Worm (Caenorhabditis elegans) whole organism, L4 larva: ENCODE results near the gene nep-13.

Experiments used
- D1046.2 ChIP-seq: fragments of 200-800 bp; sonication (Bioruptor generic); IDR thresholded peaks from 2 replicates; pipeline ENCODE4 v1.3.6; 2022; ENCODE audit warnings: missing genetic modification characterization, missing compliant biosample characterization
- F26F4.8 ChIP-seq: fragments of 200-800 bp; sonication (Bioruptor generic); conservative IDR thresholded peaks from 2 replicates; pipeline ENCODE4 v1.3.6; 2022; ENCODE audit warnings: missing genetic modification characterization, missing compliant biosample characterization
- F44E2.7 ChIP-seq: fragments of 200-800 bp; sonication (Bioruptor generic); IDR thresholded peaks from 2 replicates; pipeline ENCODE4 v2.1.2; 2022; ENCODE audit warnings: missing genetic modification characterization, missing compliant biosample characterization
- F49E8.2 ChIP-seq: sonication (generic microtip); optimal IDR thresholded peaks from 2 replicates; lab custom pipeline; 2016; ENCODE audit warnings: missing compliant biosample characterization, mild to moderate bottlenecking, missing genetic modification characterization, borderline replicate concordance
- R02D3.7 ChIP-seq: fragments of 150-350 bp; sonication (generic microtip); optimal IDR thresholded peaks from 3 replicates; lab custom pipeline; 2014; ENCODE audit warnings: missing biosample characterization, missing genetic modification characterization
- Y105C5A.15 ChIP-seq: fragments of 200-800 bp; sonication (Bioruptor generic); IDR thresholded peaks from 2 replicates; pipeline ENCODE4 v1.3.6; 2022; ENCODE audit warnings: missing genetic modification characterization, missing compliant biosample characterization
- Y5F2A.4 ChIP-seq: fragments of 200-800 bp; sonication (Bioruptor generic); optimal IDR thresholded peaks from 2 replicates; lab custom pipeline; 2018; ENCODE audit warnings: mild to moderate bottlenecking, missing genetic modification characterization, missing compliant biosample characterization
- ama-1 ChIP-seq: fragments of 150-350 bp; optimal IDR thresholded peaks from 2 replicates; lab custom pipeline; 2014; ENCODE audit warnings: inconsistent platforms, mixed read lengths
- ceh-28 ChIP-seq: fragments of 150-350 bp; optimal IDR thresholded peaks from 2 replicates; lab custom pipeline; 2014; ENCODE audit warnings: missing biosample characterization, missing genetic modification reagents, missing genetic modification characterization
- ceh-62 ChIP-seq: sonication (generic microtip); optimal IDR thresholded peaks from 2 replicates; lab custom pipeline; 2017; ENCODE audit warnings: missing biosample characterization, missing genetic modification characterization
- daf-16 ChIP-seq, 3 experiments: sonication (generic microtip); optimal IDR thresholded peaks; 2 replicates each; lab custom pipeline; 2016 to 2017; ENCODE audit warnings: missing genetic modification characterization in 3 of 3, missing genetic modification reagents in 3 of 3, mild to moderate bottlenecking in 2 of 3, missing compliant biosample characterization in 2 of 3, missing biosample characterization in 1 of 3, moderate library complexity in 1 of 3
- daf-8 ChIP-seq: fragments of 200-800 bp; sonication (Bioruptor generic); IDR thresholded peaks from 2 replicates; pipeline ENCODE4 v1.3.6; 2022; ENCODE audit warnings: missing genetic modification characterization, missing compliant biosample characterization
- dmd-6 ChIP-seq: fragments of 200-800 bp; sonication (Bioruptor generic); IDR thresholded peaks from 2 replicates; pipeline ENCODE4 v1.3.6; 2022; ENCODE audit warnings: missing genetic modification reagents, missing genetic modification characterization, missing compliant biosample characterization
- dmd-8 ChIP-seq: fragments of 200-800 bp; sonication (Bioruptor generic); IDR thresholded peaks from 2 replicates; pipeline ENCODE4 v1.3.6; 2022; ENCODE audit warnings: missing genetic modification characterization, missing compliant biosample characterization
- dpl-1 ChIP-seq: fragments of 150-350 bp; optimal IDR thresholded peaks from 2 replicates; lab custom pipeline; 2014; ENCODE audit warnings: missing biosample characterization, missing genetic modification reagents, missing genetic modification characterization
- duxl-1 ChIP-seq: sonication (generic microtip); optimal IDR thresholded peaks from 2 replicates; lab custom pipeline; 2016; ENCODE audit warnings: mild to moderate bottlenecking, missing genetic modification characterization, moderate library complexity, missing compliant biosample characterization; ENCODE audit not compliant: poor library complexity
- dve-1 ChIP-seq: sonication (generic microtip); optimal IDR thresholded peaks from 2 replicates; lab custom pipeline; 2017; ENCODE audit warnings: antibody characterized with exemption, mild to moderate bottlenecking, missing genetic modification characterization, missing compliant biosample characterization; ENCODE audit not compliant: insufficient read depth
- fkh-10 ChIP-seq: fragments of 150-350 bp; optimal IDR thresholded peaks from 2 replicates; lab custom pipeline; 2014; ENCODE audit warnings: missing biosample characterization, missing genetic modification reagents, missing genetic modification characterization
- fos-1 ChIP-seq: fragments of 150-350 bp; optimal IDR thresholded peaks from 2 replicates; lab custom pipeline; 2014; ENCODE audit warnings: missing biosample characterization, missing genetic modification characterization
- hlh-30 ChIP-seq: sonication (generic microtip); optimal IDR thresholded peaks from 2 replicates; lab custom pipeline; 2017; ENCODE audit warnings: antibody characterized with exemption, mild to moderate bottlenecking, missing genetic modification characterization, missing compliant biosample characterization; ENCODE audit not compliant: insufficient read depth
- jun-1 ChIP-seq: fragments of 150-350 bp; optimal IDR thresholded peaks from 2 replicates; lab custom pipeline; 2014; ENCODE audit warnings: missing biosample characterization, missing genetic modification reagents, missing genetic modification characterization
- lin-1 ChIP-seq: fragments of 200-800 bp; sonication (Bioruptor generic); IDR thresholded peaks from 2 replicates; pipeline ENCODE4 v1.3.6; 2022; ENCODE audit warnings: missing genetic modification reagents, missing genetic modification characterization, missing compliant biosample characterization
- lin-13 ChIP-seq: fragments of 150-350 bp; optimal IDR thresholded peaks from 2 replicates; lab custom pipeline; 2014; ENCODE audit warnings: missing biosample characterization, missing genetic modification reagents, missing genetic modification characterization
- lin-29 ChIP-seq: fragments of 200-800 bp; sonication (Bioruptor generic); IDR thresholded peaks from 2 replicates; pipeline ENCODE4 v1.3.6; 2022; ENCODE audit warnings: missing genetic modification reagents, missing genetic modification characterization, missing compliant biosample characterization
- lin-38 ChIP-seq: fragments of 200-800 bp; sonication (Bioruptor generic); IDR thresholded peaks from 2 replicates; pipeline ENCODE4 v1.3.6; 2022; ENCODE audit warnings: missing genetic modification reagents, missing genetic modification characterization, missing compliant biosample characterization
- lir-3 ChIP-seq: sonication (generic microtip); optimal IDR thresholded peaks from 2 replicates; lab custom pipeline; 2016; ENCODE audit warnings: mild to moderate bottlenecking, missing genetic modification characterization, missing compliant biosample characterization
- lsy-2 ChIP-seq, 2 experiments: fragments of 150-350 bp in 1 of 2; sonication (generic microtip) in 1 of 2; optimal IDR thresholded peaks; 2 replicates each; lab custom pipeline; 2014 to 2017; ENCODE audit warnings: missing biosample characterization in 2 of 2, missing genetic modification characterization in 2 of 2
- mes-2 ChIP-seq: sonication (generic microtip); optimal IDR thresholded peaks from 2 replicates; lab custom pipeline; 2016; ENCODE audit warnings: missing genotype, mild to moderate bottlenecking, missing genetic modification characterization, missing compliant biosample characterization; ENCODE audit not compliant: poor library complexity, severe bottlenecking
- mxl-3 ChIP-seq: fragments of 200-800 bp; sonication (Bioruptor generic); optimal IDR thresholded peaks from 2 replicates; lab custom pipeline; 2018; ENCODE audit warnings: mild to moderate bottlenecking, missing genetic modification characterization, missing compliant biosample characterization
- nhr-102 ChIP-seq: sonication (generic microtip); optimal IDR thresholded peaks from 2 replicates; lab custom pipeline; 2016; ENCODE audit warnings: mild to moderate bottlenecking, missing genetic modification characterization, moderate library complexity, missing compliant biosample characterization
- nhr-11 ChIP-seq: fragments of 150-350 bp; optimal IDR thresholded peaks from 2 replicates; lab custom pipeline; 2014; ENCODE audit warnings: missing biosample characterization, missing genetic modification characterization
- nhr-237 ChIP-seq: sonication (generic microtip); optimal IDR thresholded peaks from 2 replicates; lab custom pipeline; 2017; ENCODE audit warnings: missing biosample characterization, missing genetic modification characterization
- nhr-28 ChIP-seq: fragments of 150-350 bp; optimal IDR thresholded peaks from 2 replicates; lab custom pipeline; 2014; ENCODE audit warnings: missing biosample characterization, missing genetic modification characterization
- nhr-48 ChIP-seq: sonication (generic microtip); optimal IDR thresholded peaks from 2 replicates; lab custom pipeline; 2016; ENCODE audit warnings: mild to moderate bottlenecking, missing genetic modification characterization, missing compliant biosample characterization
- nhr-77 ChIP-seq: fragments of 150-350 bp; optimal IDR thresholded peaks from 2 replicates; lab custom pipeline; 2014; ENCODE audit warnings: missing biosample characterization, missing genetic modification characterization
- saeg-2 ChIP-seq: fragments of 200-800 bp; sonication (Bioruptor generic); IDR thresholded peaks from 2 replicates; pipeline ENCODE4 v1.3.6; 2022; ENCODE audit warnings: missing genetic modification reagents, missing genetic modification characterization, missing compliant biosample characterization
- set-16 ChIP-seq: fragments of 200-800 bp; sonication (Bioruptor generic); IDR thresholded peaks from 2 replicates; pipeline ENCODE4 v1.3.6; 2022; ENCODE audit warnings: missing genetic modification reagents, missing genetic modification characterization, missing compliant biosample characterization
- skn-1 ChIP-seq: fragments of 150-350 bp; optimal IDR thresholded peaks from 2 replicates; lab custom pipeline; 2014; ENCODE audit warnings: missing biosample characterization, missing genetic modification characterization
- snpc-1.2 ChIP-seq: fragments of 200-800 bp; sonication (Bioruptor generic); IDR thresholded peaks from 2 replicates; pipeline ENCODE4 v1.3.6; 2022; ENCODE audit warnings: missing genetic modification reagents, missing genetic modification characterization, missing compliant biosample characterization
- snpc-4 ChIP-seq: fragments of 150-350 bp; optimal IDR thresholded peaks from 2 replicates; lab custom pipeline; 2014; ENCODE audit warnings: missing biosample characterization, missing genetic modification characterization
- tag-97 ChIP-seq: fragments of 200-800 bp; sonication (Bioruptor generic); IDR thresholded peaks from 2 replicates; pipeline ENCODE4 v1.3.6; 2022; ENCODE audit warnings: missing genetic modification characterization, missing compliant biosample characterization
- tra-1 ChIP-seq: fragments of 200-800 bp; sonication (Bioruptor generic); IDR thresholded peaks from 2 replicates; pipeline ENCODE4 v1.3.6; 2022; ENCODE audit warnings: missing genetic modification reagents, missing genetic modification characterization, missing compliant biosample characterization
- vab-7 ChIP-seq: fragments of 200-800 bp; sonication (Bioruptor generic); IDR thresholded peaks from 2 replicates; pipeline ENCODE4 v1.3.6; 2022; ENCODE audit warnings: missing genetic modification reagents, missing genetic modification characterization, missing compliant biosample characterization
- zag-1 ChIP-seq: fragments of 150-350 bp; optimal IDR thresholded peaks from 2 replicates; lab custom pipeline; 2014; ENCODE audit warnings: missing biosample characterization, missing genetic modification characterization
- zfp-3 ChIP-seq: fragments of 200-800 bp; sonication (Bioruptor generic); conservative IDR thresholded peaks from 2 replicates; pipeline ENCODE4 v1.3.6; 2022; ENCODE audit warnings: missing genetic modification reagents, missing genetic modification characterization, missing compliant biosample characterization
- zip-2 ChIP-seq: fragments of 150-350 bp; optimal IDR thresholded peaks from 2 replicates; lab custom pipeline; 2014; ENCODE audit warnings: missing biosample characterization, missing genetic modification characterization
- ztf-7 ChIP-seq: fragments of 150-350 bp; optimal IDR thresholded peaks from 2 replicates; lab custom pipeline; 2014; ENCODE audit warnings: missing biosample characterization, missing genetic modification characterization

The nep-13 gene

DNA sequence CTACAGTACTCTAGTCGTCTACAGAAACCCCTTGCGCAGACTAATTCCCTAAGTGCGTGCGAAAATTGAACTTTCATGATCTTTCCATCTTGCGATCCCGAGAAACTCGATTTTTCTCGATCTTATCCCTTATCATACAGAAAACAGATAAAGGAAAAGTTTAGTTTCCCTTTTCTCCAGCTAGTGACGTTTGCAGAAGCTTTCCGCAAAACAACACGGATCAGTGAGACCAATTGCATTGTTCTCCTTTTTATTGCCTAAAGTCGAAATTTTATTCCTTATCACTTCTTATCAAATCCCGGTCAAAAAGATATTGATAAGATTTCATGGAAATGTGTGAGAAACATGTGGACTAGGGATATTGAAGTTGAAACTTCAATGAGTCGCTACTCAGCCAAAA lies 40.6 kb upstream of the nep-13 start:
- TF ChIP-seq daf-8 (GFP tag; lab: Robert Waterston, UW) = no peak
- TF ChIP-seq nhr-28 (tag; lab: Kevin White, UChicago) = peak; percentile 0
- TF ChIP-seq, all 104 proteins: peak for 1

DNA sequence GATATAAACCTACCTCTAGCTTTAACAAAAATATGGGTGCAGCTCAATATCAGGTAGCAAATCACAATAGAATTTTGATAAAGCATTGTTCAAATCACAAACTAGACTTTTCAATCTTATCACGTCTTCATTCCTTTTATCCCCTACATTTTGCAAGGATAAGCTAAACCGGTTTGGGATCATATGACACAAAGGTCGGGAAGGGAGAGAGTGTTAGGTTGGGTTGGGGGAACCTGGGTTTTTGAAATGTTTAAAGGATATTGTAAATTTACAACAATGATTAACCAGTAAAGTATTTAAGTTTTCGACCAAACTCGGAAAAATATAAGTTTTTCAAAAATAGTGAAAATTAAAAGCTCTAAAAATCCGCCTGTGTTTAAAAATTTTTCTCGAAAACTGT lies 38.4 kb upstream of the nep-13 start, which contains the start of gene C17F4.12:
Gene C17F4.12 (minus strand): TSS at position 101 of the 400 bp plus-strand sequence.
- TF ChIP-seq ama-1 (lab: Kevin White, UChicago) (no peak), mxl-3 (GFP tag; lab: Kevin White, UChicago) (no peak), ztf-7 (no peak), Y105C5A.15 (GFP tag; lab: Robert Waterston, UW) (no peak), daf-8 (GFP tag; lab: Robert Waterston, UW) (no peak), daf-16 (GFP tag; optimal IDR thresholded peaks at IDR 0.05; lab: Kevin White, UChicago) (no peak), daf-16 (tag; optimal IDR thresholded peaks at IDR 0.05; lab: Kevin White, UChicago) (no peak)

DNA sequence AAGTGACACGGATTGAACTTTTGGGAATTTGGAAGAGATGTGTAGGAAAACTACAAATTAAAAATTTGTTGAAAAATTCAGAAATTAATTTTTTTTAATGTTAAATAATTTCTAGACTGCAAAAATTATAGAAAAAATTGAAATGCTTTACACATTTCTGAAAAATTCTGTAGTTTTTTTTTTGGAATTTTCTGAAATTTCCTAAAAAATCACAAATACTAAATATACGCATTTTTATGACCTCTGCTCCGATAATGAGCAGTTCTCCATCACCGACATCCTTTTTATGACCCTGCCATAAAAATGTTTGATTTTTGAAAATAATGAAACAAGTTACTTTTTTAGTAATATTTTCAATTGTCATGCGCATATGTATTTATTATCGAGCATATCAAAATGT lies 37.7 kb upstream of the nep-13 start:
- TF ChIP-seq R02D3.7 (tag; lab: Kevin White, UChicago) (no peak), nhr-48 (tag; lab: Kevin White, UChicago) (no peak), Y5F2A.4 (GFP tag; lab: Kevin White, UChicago) (no peak), dmd-8 (GFP tag; lab: Robert Waterston, UW) (no peak), lin-13 (GFP tag; lab: Kevin White, UChicago) (no peak), dve-1 (tag; lab: Kevin White, UChicago) (peak; percentile 75), dmd-6 (GFP tag; lab: Robert Waterston, UW) (peak; percentile 58), dpl-1 (GFP tag; lab: Kevin White, UChicago) (no peak), duxl-1 (no peak), tag-97 (no peak), set-16 (GFP tag; lab: Robert Waterston, UW) (no peak), jun-1 (tag; lab: Kevin White, UChicago) (no peak), snpc-4 (tag; lab: Kevin White, UChicago) (no peak), zag-1 (no peak), snpc-1.2 (GFP tag; lab: Robert Waterston, UW) (no peak), tra-1 (GFP tag; lab: Robert Waterston, UW) (0 out of 2 replicates have a peak, but pooled peaks have one; percentile 27), lsy-2 (tag; optimal IDR thresholded peaks at IDR 0.05; lab: Kevin White, UChicago) (no peak), skn-1 (tag; lab: Kevin White, UChicago) (no peak), mes-2 (tag; lab: Kevin White, UChicago) (no peak), hlh-30 (tag; lab: Kevin White, UChicago) (no peak), ceh-28 (tag; lab: Kevin White, UChicago) (no peak), zfp-3 (GFP tag; lab: Robert Waterston, UW) (peak; percentile 62; the same call in 1 of the 2 replicates), nhr-11 (tag; lab: Kevin White, UChicago) (no peak), F26F4.8 (GFP tag; lab: Robert Waterston, UW) (no peak), F44E2.7 (no peak), nhr-77 (peak; percentile 77), D1046.2 (GFP tag; lab: Robert Waterston, UW) (no peak), ceh-62 (tag; lab: Kevin White, UChicago) (no peak), fos-1 (tag; lab: Kevin White, UChicago) (peak; percentile 72), lin-1 (no peak), vab-7 (GFP tag; lab: Robert Waterston, UW) (no peak), saeg-2 (GFP tag; lab: Robert Waterston, UW) (0 out of 2 replicates have a peak, but pooled peaks have one; percentile 24), lin-29 (GFP tag; lab: Robert Waterston, UW) (no peak), zip-2 (tag; lab: Kevin White, UChicago) (no peak), lin-38 (GFP tag; lab: Robert Waterston, UW) (no peak), nhr-102 (tag; lab: Kevin White, UChicago) (no peak), F49E8.2 (tag; lab: Kevin White, UChicago) (no peak), fkh-10 (GFP tag; lab: Kevin White, UChicago) (no peak), Y105C5A.15 (GFP tag; lab: Robert Waterston, UW) (no peak), nhr-237 (tag; lab: Kevin White, UChicago) (no peak), lir-3 (tag; lab: Kevin White, UChicago) (no peak)
